Worm (Caenorhabditis elegans): ENCODE results near the gene K09A9.6.

Gene K09A9.6

DNA sequence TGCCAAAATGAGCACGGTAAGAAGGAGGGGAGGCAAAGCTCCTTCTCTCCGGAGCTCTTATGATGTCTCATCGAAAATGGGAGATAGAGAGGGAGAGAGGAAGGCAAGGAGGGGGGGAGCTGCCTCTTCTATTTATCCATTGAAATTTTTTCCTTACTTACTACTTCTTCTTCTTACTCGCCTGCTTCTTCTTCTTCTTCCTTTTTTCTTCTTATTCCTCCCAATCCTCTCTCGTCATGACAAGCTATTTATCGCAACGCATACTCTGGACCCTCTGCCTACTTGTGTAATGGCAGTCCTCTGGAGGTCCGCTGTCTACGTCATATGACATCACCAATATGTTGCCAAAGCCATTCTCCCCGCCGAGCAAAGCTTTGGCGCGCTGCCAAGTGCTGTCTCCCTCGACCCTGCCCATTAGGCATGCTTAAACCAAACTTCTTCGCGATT, 41.8 kb upstream of the K09A9.6 start (continued):
- TF ChIP-seq ztf-11 (tag; optimal IDR thresholded peaks at IDR 0.05) (no peak), fkh-2 (tag; optimal IDR thresholded peaks at IDR 0.05) (no peak), nhr-23 (tag; optimal IDR thresholded peaks at IDR 0.05) (no peak), daf-12 (tag; optimal IDR thresholded peaks at IDR 0.05) (no peak), lin-15B (tag; optimal IDR thresholded peaks at IDR 0.05) (no peak), zag-1 (tag; optimal IDR thresholded peaks at IDR 0.05) (no peak), egl-5 (tag; optimal IDR thresholded peaks at IDR 0.05) (peak; percentile 63)

DNA sequence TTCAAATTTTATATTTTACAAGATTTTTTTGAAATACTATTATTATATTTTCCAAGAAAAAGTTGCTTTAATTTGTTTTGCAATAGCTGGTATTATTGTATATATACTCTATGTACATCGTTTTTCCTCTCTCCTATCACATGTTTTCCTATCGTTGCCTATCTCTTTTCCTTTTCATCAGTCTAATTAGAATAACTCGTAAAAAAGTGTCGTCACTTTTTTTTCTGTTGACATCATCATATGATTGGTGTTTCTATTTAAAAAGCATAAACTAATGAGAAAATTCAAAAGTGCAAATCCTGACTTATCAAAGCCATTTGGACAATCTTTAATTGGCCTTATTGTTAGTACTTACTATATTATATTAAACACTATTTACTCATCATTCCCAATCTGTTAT, 41.0 kb upstream of the K09A9.6 start:
- no peak for TF ChIP-seq unc-62 (GFP tag; optimal IDR thresholded peaks at IDR 0.05)
- no peak for TF ChIP-seq ztf-4 (tag; optimal IDR thresholded peaks at IDR 0.05)
- no peak for TF ChIP-seq elt-1 (tag; optimal IDR thresholded peaks at IDR 0.05)
- no peak for TF ChIP-seq hmg-11 (tag; optimal IDR thresholded peaks at IDR 0.05)
- no peak for TF ChIP-seq ztf-11 (tag; optimal IDR thresholded peaks at IDR 0.05)
- TF ChIP-seq nhr-25 (tag; optimal IDR thresholded peaks at IDR 0.05), result no peak
- TF ChIP-seq pqm-1 (tag; optimal IDR thresholded peaks at IDR 0.05), result no peak
- TF ChIP-seq nhr-12 (tag; optimal IDR thresholded peaks at IDR 0.05), result no peak
- no peak for TF ChIP-seq mml-1 (tag; optimal IDR thresholded peaks at IDR 0.05)
- TF ChIP-seq nhr-23 (tag; optimal IDR thresholded peaks at IDR 0.05), result no peak
- no peak for TF ChIP-seq lsy-12 (tag; optimal IDR thresholded peaks at IDR 0.05)
- TF ChIP-seq aly-2 (tag; optimal IDR thresholded peaks at IDR 0.05), result no peak
- no peak for TF ChIP-seq tbx-2 (tag; optimal IDR thresholded peaks at IDR 0.05)
- TF ChIP-seq nhr-237 (tag; optimal IDR thresholded peaks at IDR 0.05), result no peak
- TF ChIP-seq fkh-10 (GFP tag; optimal IDR thresholded peaks at IDR 0.05), result no peak
- no peak for TF ChIP-seq elt-2 (tag; optimal IDR thresholded peaks at IDR 0.05)
- TF ChIP-seq nhr-77 (tag; optimal IDR thresholded peaks at IDR 0.05), result no peak
- no peak for TF ChIP-seq nhr-11 (tag; optimal IDR thresholded peaks at IDR 0.05)
- TF ChIP-seq lin-15B (tag; optimal IDR thresholded peaks at IDR 0.05), result no peak
- no peak for TF ChIP-seq sea-2 (GFP tag; optimal IDR thresholded peaks at IDR 0.05)

DNA sequence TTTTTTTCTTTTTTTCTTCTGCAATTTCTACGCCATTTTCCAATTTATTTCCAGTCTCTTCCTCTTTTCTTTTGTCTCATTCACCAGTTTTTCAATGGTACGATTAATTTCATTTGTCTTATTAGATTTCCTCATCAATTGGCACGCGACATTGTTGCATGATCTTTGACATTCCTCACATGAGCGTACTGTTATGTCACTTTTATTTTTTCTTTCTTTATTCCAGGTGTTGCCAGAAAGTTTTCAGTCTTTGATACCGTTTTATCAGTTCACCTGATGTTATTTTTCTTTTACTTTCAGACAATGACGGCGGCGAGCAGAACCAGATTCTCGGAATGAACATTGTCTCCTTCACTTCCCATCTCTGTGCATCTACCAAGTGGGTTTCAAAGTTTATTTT, 39.7 kb upstream of the K09A9.6 start, which contains the start of the genes olrn-1 and C02C6.14:
Gene olrn-1 (plus strand): TSS at position 301 of the 400 bp plus-strand sequence.
Gene C02C6.14 (plus strand): TSS at position 304 of the 400 bp plus-strand sequence.
- TF ChIP-seq ceh-28 (tag; optimal IDR thresholded peaks at IDR 0.05) (no peak), snpc-4 (tag; optimal IDR thresholded peaks at IDR 0.05) (no peak), nhr-23 (tag; optimal IDR thresholded peaks at IDR 0.05) (no peak), egl-5 (tag; optimal IDR thresholded peaks at IDR 0.05) (no peak), pha-4 (tag; optimal IDR thresholded peaks at IDR 0.05) (no peak), nfya-1 (tag; optimal IDR thresholded peaks at IDR 0.05; ENCODE audit: insufficient read depth) (no peak), nhr-25 (tag; optimal IDR thresholded peaks at IDR 0.05) (no peak), R02D3.7 (tag; optimal IDR thresholded peaks at IDR 0.05) (no peak), lsy-12 (tag; optimal IDR thresholded peaks at IDR 0.05) (no peak), unc-39 (tag; optimal IDR thresholded peaks at IDR 0.05) (no peak), elt-2 (tag; optimal IDR thresholded peaks at IDR 0.05) (no peak), ztf-4 (tag; optimal IDR thresholded peaks at IDR 0.05) (no peak), lin-15B (tag; optimal IDR thresholded peaks at IDR 0.05) (no peak), nhr-67 (tag; optimal IDR thresholded peaks at IDR 0.05) (no peak), jun-1 (tag; optimal IDR thresholded peaks at IDR 0.05) (no peak), nhr-237 (tag; optimal IDR thresholded peaks at IDR 0.05) (no peak), ama-1 (optimal IDR thresholded peaks at IDR 0.05) (no peak), hmg-11 (tag; optimal IDR thresholded peaks at IDR 0.05) (no peak)

DNA sequence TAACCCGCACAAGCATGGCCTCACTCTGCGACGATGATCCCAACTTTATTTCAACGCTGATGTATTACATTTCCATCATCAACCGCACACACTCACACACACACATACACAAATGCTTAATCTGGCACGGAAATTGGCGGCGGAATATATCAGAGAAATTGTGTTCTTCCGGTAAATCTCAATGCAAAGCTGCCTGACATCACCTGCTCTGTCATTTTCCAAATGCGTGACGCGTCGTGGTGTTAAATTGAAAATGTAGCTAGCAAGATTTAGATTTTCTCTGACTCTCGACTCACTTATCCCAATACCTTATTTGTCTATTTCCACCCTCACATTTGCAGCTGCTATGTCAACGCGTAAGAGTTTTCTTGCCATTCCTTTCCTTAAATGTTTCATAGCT, 37.7 kb upstream of the K09A9.6 start:
- no peak for TF ChIP-seq unc-39 (tag; optimal IDR thresholded peaks at IDR 0.05)
- no peak for TF ChIP-seq ZK546.5 (tag; optimal IDR thresholded peaks at IDR 0.05)
- TF ChIP-seq nfya-1 (tag; optimal IDR thresholded peaks at IDR 0.05; ENCODE audit: insufficient read depth), result no peak
- TF ChIP-seq ceh-9 (tag; optimal IDR thresholded peaks at IDR 0.05), result no peak
- no peak for TF ChIP-seq fkh-10 (GFP tag; optimal IDR thresholded peaks at IDR 0.05)

DNA sequence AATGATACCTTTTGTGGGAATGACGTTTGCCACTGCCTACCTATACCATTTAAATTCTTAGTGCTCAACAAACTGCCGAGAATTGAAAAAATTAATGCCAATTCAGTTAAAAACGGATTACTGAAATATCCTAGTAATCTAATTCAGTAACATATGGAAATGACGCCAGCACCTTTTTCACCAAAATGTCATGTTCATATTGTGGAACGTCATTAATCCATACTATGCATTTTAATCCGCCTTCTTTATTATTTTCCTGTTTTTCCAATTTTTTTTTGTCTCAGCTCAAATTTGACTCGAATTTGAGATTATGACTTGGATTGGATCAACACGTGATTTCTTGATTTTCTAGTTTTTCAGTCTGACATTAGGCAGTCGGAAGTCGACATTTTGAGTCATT, 35.6 kb upstream of the K09A9.6 start:
- TF ChIP-seq unc-62 (GFP tag; optimal IDR thresholded peaks at IDR 0.05), result no peak
- TF ChIP-seq ztf-11 (tag; optimal IDR thresholded peaks at IDR 0.05), result no peak
- TF ChIP-seq pha-4 (tag; optimal IDR thresholded peaks at IDR 0.05), result no peak
- TF ChIP-seq daf-12 (tag; optimal IDR thresholded peaks at IDR 0.05), result no peak
- TF ChIP-seq fkh-2 (tag; optimal IDR thresholded peaks at IDR 0.05), result no peak
- TF ChIP-seq lsy-12 (tag; optimal IDR thresholded peaks at IDR 0.05), result no peak
- no peak for TF ChIP-seq jun-1 (tag; optimal IDR thresholded peaks at IDR 0.05)
- TF ChIP-seq nhr-23 (tag; optimal IDR thresholded peaks at IDR 0.05), result no peak
- no peak for TF ChIP-seq nhr-67 (tag; optimal IDR thresholded peaks at IDR 0.05)
- TF ChIP-seq ZK546.5 (tag; optimal IDR thresholded peaks at IDR 0.05), result no peak
- no peak for TF ChIP-seq tbx-2 (tag; optimal IDR thresholded peaks at IDR 0.05)
- no peak for TF ChIP-seq nhr-12 (tag; optimal IDR thresholded peaks at IDR 0.05)
- TF ChIP-seq ztf-4 (tag; optimal IDR thresholded peaks at IDR 0.05), result no peak
- TF ChIP-seq lin-15B (tag; optimal IDR thresholded peaks at IDR 0.05), result no peak
- no peak for TF ChIP-seq hmg-11 (tag; optimal IDR thresholded peaks at IDR 0.05)
- TF ChIP-seq mml-1 (tag; optimal IDR thresholded peaks at IDR 0.05), result no peak
- no peak for TF ChIP-seq fos-1 (tag; optimal IDR thresholded peaks at IDR 0.05)
- no peak for TF ChIP-seq skn-1 (tag; optimal IDR thresholded peaks at IDR 0.05)
- no peak for TF ChIP-seq lin-39 (tag; optimal IDR thresholded peaks at IDR 0.05)

All from whole organism, L3 larva.